Fruit fly (Drosophila melanogaster) whole organism, prepupa: Measurements from ENCODE around the gene CG45067.

ENCODE experiments used
- Blimp-1 ChIP-seq: fragments of 200-800 bp; sonication (Bioruptor generic); optimal IDR thresholded peaks from 3 replicates; lab custom pipeline; 2017; ENCODE audit warnings: missing biosample characterization, missing genetic modification characterization, mild to moderate bottlenecking, moderate library complexity, missing genetic modification reagents
- CG10669 ChIP-seq: fragments of 200-800 bp; sonication (Bioruptor generic); optimal IDR thresholded peaks from 3 replicates; lab custom pipeline; 2018; ENCODE audit warnings: missing biosample characterization, mild to moderate bottlenecking, missing genetic modification characterization, moderate library complexity
- CG11294 ChIP-seq: fragments of 200-800 bp; sonication (Bioruptor generic); IDR thresholded peaks from 2 replicates; pipeline ENCODE4 v1.3.6; 2022; ENCODE audit warnings: missing biosample characterization, missing genetic modification characterization
- CG15336 ChIP-seq: fragments of 200-800 bp; sonication (Bioruptor generic); IDR thresholded peaks from 2 replicates; pipeline ENCODE4 v1.3.6; 2022; ENCODE audit warnings: missing biosample characterization, missing genetic modification characterization
- CG1621 ChIP-seq: fragments of 200-800 bp; sonication (Bioruptor generic); optimal IDR thresholded peaks from 3 replicates; lab custom pipeline; 2018; ENCODE audit warnings: missing biosample characterization, mild to moderate bottlenecking, missing genetic modification characterization
- CG3032 ChIP-seq: fragments of 200-800 bp; optimal IDR thresholded peaks from 2 replicates; lab custom pipeline; 2019; ENCODE audit warnings: missing biosample characterization, mild to moderate bottlenecking, missing genetic modification characterization, moderate library complexity
- CG31627 ChIP-seq: fragments of 200-800 bp; sonication (Bioruptor generic); optimal IDR thresholded peaks from 3 replicates; lab custom pipeline; 2016; ENCODE audit warnings: missing biosample characterization, missing genetic modification characterization
- CG32006 ChIP-seq: fragments of 200-800 bp; sonication (Bioruptor generic); optimal IDR thresholded peaks from 3 replicates; lab custom pipeline; 2017; ENCODE audit warnings: missing biosample characterization, mild to moderate bottlenecking, missing genetic modification characterization
- CG4318 ChIP-seq: fragments of 200-800 bp; sonication (Bioruptor generic); optimal IDR thresholded peaks from 3 replicates; lab custom pipeline; 2017; ENCODE audit warnings: missing biosample characterization, mild to moderate bottlenecking, missing genetic modification characterization
- CG6276 ChIP-seq: fragments of 200-800 bp; sonication (Bioruptor generic); optimal IDR thresholded peaks from 2 replicates; lab custom pipeline; 2017; ENCODE audit warnings: missing biosample characterization, mild to moderate bottlenecking, missing genetic modification characterization
- CG6792 ChIP-seq: fragments of 200-800 bp; sonication (Bioruptor generic); optimal IDR thresholded peaks from 3 replicates; lab custom pipeline; 2016; ENCODE audit warnings: missing biosample characterization, missing genetic modification characterization
- CG6854 ChIP-seq: fragments of 200-800 bp; sonication (Bioruptor generic); optimal IDR thresholded peaks from 2 replicates; lab custom pipeline; 2017; ENCODE audit warnings: missing biosample characterization, mild to moderate bottlenecking, missing genetic modification characterization
- CG7368 ChIP-seq: fragments of 200-800 bp; sonication (Bioruptor generic); optimal IDR thresholded peaks from 3 replicates; lab custom pipeline; 2016; ENCODE audit warnings: missing biosample characterization, missing genetic modification characterization
- CG8119 ChIP-seq: fragments of 200-800 bp; sonication (Bioruptor generic); IDR thresholded peaks from 3 replicates; pipeline ENCODE4 v1.3.6; 2022; ENCODE audit warnings: missing biosample characterization, missing genetic modification characterization
- CG8319 ChIP-seq: fragments of 200-800 bp; sonication (Bioruptor generic); optimal IDR thresholded peaks from 3 replicates; lab custom pipeline; 2016; ENCODE audit warnings: missing biosample characterization, missing genetic modification characterization
- CG8632 ChIP-seq: fragments of 200-800 bp; sonication (Bioruptor generic); optimal IDR thresholded peaks from 3 replicates; lab custom pipeline; 2016; ENCODE audit warnings: missing biosample characterization, missing genetic modification characterization
- CG9139 ChIP-seq: fragments of 200-800 bp; sonication (Bioruptor generic); optimal IDR thresholded peaks from 3 replicates; lab custom pipeline; 2017; ENCODE audit warnings: missing biosample characterization, mild to moderate bottlenecking, missing genetic modification characterization
- Eip78C ChIP-seq: fragments of 200-800 bp; sonication (Bioruptor generic); peaks from one replicate; lab custom pipeline; 2016; ENCODE audit warnings: missing biosample characterization, missing genetic modification characterization
- Eip93F ChIP-seq: fragments of 200-800 bp; sonication (Bioruptor generic); optimal IDR thresholded peaks from 2 replicates; lab custom pipeline; 2016; ENCODE audit warnings: missing biosample characterization, mild to moderate bottlenecking, missing genetic modification characterization
- Ets96B ChIP-seq: fragments of 200-800 bp; optimal IDR thresholded peaks from 2 replicates; lab custom pipeline; 2019; ENCODE audit warnings: missing biosample characterization, mild to moderate bottlenecking, missing genetic modification characterization, moderate library complexity
- Hr38 ChIP-seq: sonication (Bioruptor generic); optimal IDR thresholded peaks from 2 replicates; lab custom pipeline; 2016; ENCODE audit warnings: missing biosample characterization, missing genetic modification characterization
- Hr39 ChIP-seq: fragments of 200-800 bp; sonication (Bioruptor generic); optimal IDR thresholded peaks from 2 replicates; lab custom pipeline; 2016; ENCODE audit warnings: missing biosample characterization, missing genetic modification characterization
- Hr4 ChIP-seq: fragments of 200-800 bp; sonication (Bioruptor generic); optimal IDR thresholded peaks from 3 replicates; lab custom pipeline; 2016; ENCODE audit warnings: missing biosample characterization, missing genetic modification characterization
- Lpt ChIP-seq: fragments of 200-800 bp; sonication (Bioruptor generic); optimal IDR thresholded peaks from 3 replicates; lab custom pipeline; 2016; ENCODE audit warnings: missing biosample characterization, missing genetic modification characterization
- Met ChIP-seq: fragments of 200-800 bp; sonication (Bioruptor generic); optimal IDR thresholded peaks from 3 replicates; lab custom pipeline; 2016; ENCODE audit warnings: missing biosample characterization, missing genetic modification characterization
- OdsH ChIP-seq: fragments of 200-800 bp; sonication (Bioruptor generic); optimal IDR thresholded peaks from 3 replicates; lab custom pipeline; 2016; ENCODE audit warnings: missing biosample characterization, missing genetic modification characterization
- Sox102F ChIP-seq: fragments of 200-800 bp; sonication (Bioruptor generic); optimal IDR thresholded peaks from 2 replicates; lab custom pipeline; 2016; ENCODE audit warnings: missing biosample characterization, mild to moderate bottlenecking, missing genetic modification characterization
- Sox15 ChIP-seq: fragments of 200-800 bp; sonication (Bioruptor generic); optimal IDR thresholded peaks from 3 replicates; lab custom pipeline; 2016; ENCODE audit warnings: missing biosample characterization, missing genetic modification characterization
- achi ChIP-seq: fragments of 200-800 bp; sonication (Bioruptor generic); optimal IDR thresholded peaks from 3 replicates; lab custom pipeline; 2016; ENCODE audit warnings: missing biosample characterization, missing genetic modification characterization
- acj6 ChIP-seq: fragments of 200-800 bp; sonication (Bioruptor generic); optimal IDR thresholded peaks from 3 replicates; lab custom pipeline; 2016; ENCODE audit warnings: missing biosample characterization, missing genetic modification characterization
- cyc ChIP-seq: fragments of 200-800 bp; sonication (Bioruptor generic); optimal IDR thresholded peaks from 3 replicates; lab custom pipeline; 2016; ENCODE audit warnings: missing biosample characterization, missing genetic modification characterization
- dac ChIP-seq: fragments of 200-800 bp; sonication (Bioruptor generic); optimal IDR thresholded peaks from 2 replicates; lab custom pipeline; 2017; ENCODE audit warnings: missing biosample characterization, mild to moderate bottlenecking, missing genetic modification characterization
- dsx ChIP-seq: fragments of 200-800 bp; optimal IDR thresholded peaks from 3 replicates; lab custom pipeline; 2019; ENCODE audit warnings: missing biosample characterization, mild to moderate bottlenecking, missing genetic modification characterization, moderate library complexity; ENCODE audit not compliant: poor library complexity, severe bottlenecking
- eg ChIP-seq: fragments of 200-800 bp; sonication (Bioruptor generic); IDR thresholded peaks from 3 replicates; pipeline ENCODE4 v1.3.6; 2022; ENCODE audit warnings: missing biosample characterization, missing genetic modification characterization
- esn ChIP-seq: fragments of 200-800 bp; sonication (Bioruptor generic); optimal IDR thresholded peaks from 2 replicates; lab custom pipeline; 2016; ENCODE audit warnings: missing biosample characterization, mild to moderate bottlenecking, missing genetic modification characterization, moderate library complexity
- fd59A ChIP-seq: fragments of 200-800 bp; sonication (Bioruptor generic); optimal IDR thresholded peaks from 2 replicates; lab custom pipeline; 2017; ENCODE audit warnings: missing biosample characterization, mild to moderate bottlenecking, missing genetic modification characterization, missing genetic modification reagents
- fd85E ChIP-seq: fragments of 200-800 bp; sonication (Bioruptor generic); optimal IDR thresholded peaks from 3 replicates; lab custom pipeline; 2016; ENCODE audit warnings: missing biosample characterization, missing genetic modification characterization
- fkh ChIP-seq: fragments of 200-800 bp; sonication (Bioruptor generic); optimal IDR thresholded peaks from 3 replicates; lab custom pipeline; 2017; ENCODE audit warnings: missing biosample characterization, mild to moderate bottlenecking, missing genetic modification characterization, moderate library complexity
- lz ChIP-seq: fragments of 200-800 bp; sonication (Bioruptor generic); optimal IDR thresholded peaks from 3 replicates; lab custom pipeline; 2016; ENCODE audit warnings: missing biosample characterization, missing genetic modification characterization
- net ChIP-seq: fragments of 200-800 bp; sonication (Bioruptor generic); optimal IDR thresholded peaks from 3 replicates; lab custom pipeline; 2016; ENCODE audit warnings: missing biosample characterization, missing genetic modification characterization
- salr ChIP-seq, 2 experiments: fragments of 200-800 bp; sonication (Bioruptor generic); optimal IDR thresholded peaks; 3 replicates each; lab custom pipeline; 2016 to 2018; ENCODE audit warnings: missing biosample characterization in 2 of 2, missing genetic modification characterization in 2 of 2, mild to moderate bottlenecking in 1 of 2
- spab ChIP-seq: fragments of 200-800 bp; sonication (Bioruptor generic); optimal IDR thresholded peaks from 2 replicates; lab custom pipeline; 2017; ENCODE audit warnings: missing biosample characterization, mild to moderate bottlenecking, missing genetic modification characterization, missing genetic modification reagents
- ss ChIP-seq, 2 experiments: fragments of 200-800 bp; sonication (Bioruptor generic); optimal IDR thresholded peaks; 2 replicates in 1 of 2; 3 replicates in 1 of 2; lab custom pipeline; 2017 to 2018; ENCODE audit warnings: mild to moderate bottlenecking in 2 of 2, missing biosample characterization in 2 of 2, missing genetic modification characterization in 2 of 2, moderate library complexity in 1 of 2
- svp ChIP-seq: fragments of 200-800 bp; sonication (Bioruptor generic); peaks from one replicate; lab custom pipeline; 2016; ENCODE audit warnings: missing biosample characterization, missing genetic modification characterization
- topi ChIP-seq: fragments of 200-800 bp; sonication (Bioruptor generic); optimal IDR thresholded peaks from 3 replicates; lab custom pipeline; 2016; ENCODE audit warnings: missing biosample characterization, missing genetic modification characterization

CG45067 gene

dm6 chr3L:3108040-3108615 lies 6.1 kb downstream of the CG45067 start:
- TF ChIP-seq CG10669 (no peak), fd59A (no peak), fkh (GFP tag; lab: Kevin White, UChicago) (no peak), CG8319 (no peak), esn (GFP tag; lab: Kevin White, UChicago) (no peak), fd85E (GFP tag; lab: Kevin White, UChicago) (no peak), Hr39 (GFP tag; lab: Kevin White, UChicago) (no peak), CG7368 (GFP tag; lab: Kevin White, UChicago) (no peak), Lpt (no peak), dac (GFP tag; lab: Kevin White, UChicago) (no peak), acj6 (GFP tag; lab: Kevin White, UChicago) (no peak), ss (GFP tag; optimal IDR thresholded peaks at IDR 0.05; lab: Kevin White, UChicago) (no peak), OdsH (GFP tag; lab: Kevin White, UChicago) (no peak), Sox102F (GFP tag; lab: Kevin White, UChicago) (no peak), net (no peak), CG8119 (GFP tag; lab: Robert Waterston, UW) (no peak), topi (GFP tag; lab: Kevin White, UChicago) (no peak), CG6792 (GFP tag; lab: Kevin White, UChicago) (no peak)
- TF ChIP-seq, all 60 proteins: peak for 0

- TF ChIP-seq eg (GFP tag; lab: Robert Waterston, UW): peak; percentile 93
- TF ChIP-seq achi: peak; percentile 92
- no peak for TF ChIP-seq Hr38
- TF ChIP-seq Eip93F: no peak
- TF ChIP-seq Lpt: peak; percentile 93
- peak; percentile 92 for TF ChIP-seq svp (GFP tag; lab: Kevin White, UChicago)
- TF ChIP-seq CG11294 (GFP tag; lab: Robert Waterston, UW): peak; percentile 90
- peak; percentile 80 for TF ChIP-seq CG31627 (GFP tag; lab: Kevin White, UChicago)
- TF ChIP-seq lz (GFP tag; lab: Kevin White, UChicago): peak; percentile 86
- TF ChIP-seq cyc (GFP tag; lab: Kevin White, UChicago): peak; percentile 76
- TF ChIP-seq salr (GFP tag; optimal IDR thresholded peaks at IDR 0.05; lab: Kevin White, UChicago): peak; percentile 85 to 92
- peak; percentile 91 for TF ChIP-seq CG1621 (tag; lab: Kevin White, UChicago)
- TF ChIP-seq Eip78C (GFP tag; lab: Kevin White, UChicago): peak; percentile 98
- TF ChIP-seq Sox102F (GFP tag; lab: Kevin White, UChicago): peak; percentile 87
- TF ChIP-seq CG9139: peak; percentile 74
- TF ChIP-seq CG32006 (GFP tag; lab: Kevin White, UChicago): peak; percentile 98
- TF ChIP-seq Ets96B (tag; lab: Kevin White, UChicago): peak; percentile 86
- peak; percentile 89 for TF ChIP-seq CG6792 (GFP tag; lab: Kevin White, UChicago)
- TF ChIP-seq CG8319: peak; percentile 74
- peak; percentile 86 to 91 for TF ChIP-seq ss (GFP tag; optimal IDR thresholded peaks at IDR 0.05; lab: Kevin White, UChicago)
- TF ChIP-seq Blimp-1: peak; percentile 45
- peak; percentile 87 for TF ChIP-seq Met
- TF ChIP-seq fkh (GFP tag; lab: Kevin White, UChicago): no peak
- peak; percentile 90 for TF ChIP-seq CG3032 (tag; lab: Kevin White, UChicago)
- TF ChIP-seq Sox15: peak; percentile 75
- peak; percentile 86 for TF ChIP-seq CG8632 (GFP tag; lab: Kevin White, UChicago)
- TF ChIP-seq CG6276 (GFP tag; lab: Kevin White, UChicago): peak; percentile 93
- peak; percentile 79 for TF ChIP-seq Hr39 (GFP tag; lab: Kevin White, UChicago)
- TF ChIP-seq Hr4: peak; percentile 96
- peak; percentile 94 for TF ChIP-seq CG4318 (GFP tag; lab: Kevin White, UChicago)
- TF ChIP-seq dsx: peak; percentile 88
- TF ChIP-seq fd85E (GFP tag; lab: Kevin White, UChicago): peak; percentile 44
- TF ChIP-seq spab (GFP tag; lab: Kevin White, UChicago): peak; percentile 85
- TF ChIP-seq acj6 (GFP tag; lab: Kevin White, UChicago): peak; percentile 91
- peak; percentile 60 for TF ChIP-seq CG6854 (GFP tag; lab: Kevin White, UChicago)
- peak; percentile 97 for TF ChIP-seq CG8119 (GFP tag; lab: Robert Waterston, UW)
- TF ChIP-seq CG15336 (GFP tag; lab: Robert Waterston, UW): peak; percentile 96
These were observed 7.1 kb downstream of the CG45067 start, which contains the start of gene Cht7 for dm6 chr3L:3106908-3107821. Gene Cht7, minus strand, starts transcription at chr3L:3106958.
